Worm (Caenorhabditis elegans) whole organism, late embryonic: ENCODE data around the gene atg-13.

Source experiments
- C08G9.2 ChIP-seq: sonication (generic microtip); optimal IDR thresholded peaks from 2 replicates; lab custom pipeline; 2016; ENCODE audit warnings: mild to moderate bottlenecking, missing genetic modification characterization, moderate library complexity, missing compliant biosample characterization
- F13H6.1 ChIP-seq: sonication (generic microtip); optimal IDR thresholded peaks from 2 replicates; lab custom pipeline; 2016; ENCODE audit warnings: missing genetic modification characterization, missing compliant biosample characterization
- K09A11.1 ChIP-seq: sonication (generic microtip); optimal IDR thresholded peaks from 2 replicates; lab custom pipeline; 2017; ENCODE audit warnings: antibody characterized with exemption, mild to moderate bottlenecking, missing genetic modification characterization, missing compliant biosample characterization; ENCODE audit not compliant: insufficient read depth
- T23F11.4 ChIP-seq: fragments of 200-800 bp; sonication (Bioruptor generic); optimal IDR thresholded peaks from 2 replicates; lab custom pipeline; 2018; ENCODE audit warnings: mild to moderate bottlenecking, missing genetic modification characterization, missing compliant biosample characterization
- ceh-14 ChIP-seq: sonication (generic microtip); optimal IDR thresholded peaks from 2 replicates; lab custom pipeline; 2016; ENCODE audit warnings: missing genotype, missing genetic modification characterization, missing compliant biosample characterization
- ceh-19 ChIP-seq: fragments of 200-800 bp; sonication (Bioruptor generic); optimal IDR thresholded peaks from 2 replicates; lab custom pipeline; 2018; ENCODE audit warnings: mild to moderate bottlenecking, missing genetic modification characterization, missing compliant biosample characterization
- ceh-2 ChIP-seq: sonication (generic microtip); optimal IDR thresholded peaks from 2 replicates; lab custom pipeline; 2016; ENCODE audit warnings: missing genotype, missing genetic modification characterization, missing compliant biosample characterization
- ceh-24 ChIP-seq: sonication (generic microtip); optimal IDR thresholded peaks from 2 replicates; lab custom pipeline; 2016; ENCODE audit warnings: mild to moderate bottlenecking, missing genetic modification characterization, missing compliant biosample characterization
- ceh-30 ChIP-seq: fragments of 150-350 bp; optimal IDR thresholded peaks from 2 replicates; lab custom pipeline; 2014; ENCODE audit warnings: missing biosample characterization, missing genetic modification characterization
- ceh-31 ChIP-seq: sonication (generic microtip); optimal IDR thresholded peaks from 2 replicates; lab custom pipeline; 2016; ENCODE audit warnings: missing genetic modification characterization, missing compliant biosample characterization
- ceh-34 ChIP-seq: sonication (generic microtip); optimal IDR thresholded peaks from 2 replicates; lab custom pipeline; 2016; ENCODE audit warnings: mild to moderate bottlenecking, missing genetic modification characterization, missing compliant biosample characterization
- ceh-45 ChIP-seq: fragments of 200-800 bp; sonication (Bioruptor generic); IDR thresholded peaks from 2 replicates; pipeline ENCODE4 v1.3.6; 2022; ENCODE audit warnings: missing genetic modification reagents, missing genetic modification characterization, missing compliant biosample characterization
- dmd-4 ChIP-seq: sonication (generic microtip); optimal IDR thresholded peaks from 2 replicates; lab custom pipeline; 2016; ENCODE audit warnings: borderline replicate concordance, missing genetic modification characterization, missing compliant biosample characterization
- dve-1 ChIP-seq: sonication (generic microtip); optimal IDR thresholded peaks from 2 replicates; lab custom pipeline; 2017; ENCODE audit warnings: antibody characterized with exemption, mild to moderate bottlenecking, missing genetic modification characterization, missing compliant biosample characterization
- elt-2 ChIP-seq: sonication (generic microtip); optimal IDR thresholded peaks from 2 replicates; lab custom pipeline; 2016; ENCODE audit warnings: missing genetic modification reagents, missing genetic modification characterization, missing compliant biosample characterization
- elt-4 ChIP-seq: sonication (generic microtip); optimal IDR thresholded peaks from 2 replicates; lab custom pipeline; 2016; ENCODE audit warnings: missing genetic modification characterization, missing compliant biosample characterization
- ets-4 ChIP-seq: sonication (generic microtip); optimal IDR thresholded peaks from 2 replicates; lab custom pipeline; 2016; ENCODE audit warnings: missing genetic modification characterization, missing compliant biosample characterization
- eyg-1 ChIP-seq: sonication (generic microtip); optimal IDR thresholded peaks from 2 replicates; lab custom pipeline; 2016; ENCODE audit warnings: missing genotype, missing genetic modification characterization, missing compliant biosample characterization
- fax-1 ChIP-seq: sonication (generic microtip); optimal IDR thresholded peaks from 2 replicates; lab custom pipeline; 2016; ENCODE audit warnings: missing genotype, missing genetic modification characterization, missing compliant biosample characterization
- fkh-10 ChIP-seq: fragments of 150-350 bp; optimal IDR thresholded peaks from 2 replicates; lab custom pipeline; 2014; ENCODE audit warnings: missing biosample characterization, missing genetic modification reagents, missing genetic modification characterization
- fkh-6 ChIP-seq: sonication (generic microtip); optimal IDR thresholded peaks from 2 replicates; lab custom pipeline; 2016; ENCODE audit warnings: missing genetic modification characterization, missing compliant biosample characterization
- gmeb-2 ChIP-seq: sonication (generic microtip); optimal IDR thresholded peaks from 2 replicates; lab custom pipeline; 2016; ENCODE audit warnings: missing genetic modification characterization, inconsistent platforms, missing compliant biosample characterization
- hlh-15 ChIP-seq: sonication (generic microtip); optimal IDR thresholded peaks from 2 replicates; lab custom pipeline; 2016; ENCODE audit warnings: missing genetic modification characterization, missing compliant biosample characterization
- hlh-30 ChIP-seq: sonication (generic microtip); optimal IDR thresholded peaks from 2 replicates; lab custom pipeline; 2017; ENCODE audit warnings: antibody characterized with exemption, missing genetic modification characterization, missing compliant biosample characterization; ENCODE audit not compliant: insufficient read depth
- hlh-6 ChIP-seq: sonication (generic microtip); optimal IDR thresholded peaks from 2 replicates; lab custom pipeline; 2016; ENCODE audit warnings: missing genotype, missing genetic modification characterization, missing compliant biosample characterization
- lim-6 ChIP-seq: sonication (generic microtip); optimal IDR thresholded peaks from 2 replicates; lab custom pipeline; 2016; ENCODE audit warnings: missing genetic modification characterization, missing compliant biosample characterization
- lin-11 ChIP-seq: fragments of 200-800 bp; sonication (Bioruptor generic); optimal IDR thresholded peaks from 2 replicates; lab custom pipeline; 2018; ENCODE audit warnings: mild to moderate bottlenecking, missing genetic modification characterization, missing compliant biosample characterization
- madf-2 ChIP-seq: sonication (generic microtip); optimal IDR thresholded peaks from 2 replicates; lab custom pipeline; 2017; ENCODE audit warnings: missing genetic modification characterization, missing compliant biosample characterization
- mec-3 ChIP-seq: sonication (generic microtip); optimal IDR thresholded peaks from 2 replicates; lab custom pipeline; 2016; ENCODE audit warnings: borderline replicate concordance, missing genetic modification characterization, missing compliant biosample characterization
- nfya-1 ChIP-seq: sonication (generic microtip); optimal IDR thresholded peaks from 2 replicates; lab custom pipeline; 2017; ENCODE audit warnings: missing genetic modification characterization, mild to moderate bottlenecking, missing compliant biosample characterization, antibody characterized with exemption, moderate library complexity
- nhr-11 ChIP-seq: fragments of 150-350 bp; optimal IDR thresholded peaks from 2 replicates; lab custom pipeline; 2014; ENCODE audit warnings: missing biosample characterization, missing genetic modification characterization
- nhr-232 ChIP-seq: sonication (generic microtip); optimal IDR thresholded peaks from 2 replicates; lab custom pipeline; 2016; ENCODE audit warnings: missing genetic modification characterization, missing compliant biosample characterization
- npax-4 ChIP-seq: sonication (generic microtip); optimal IDR thresholded peaks from 2 replicates; lab custom pipeline; 2016; ENCODE audit warnings: missing genetic modification characterization, missing compliant biosample characterization
- odd-2 ChIP-seq: sonication (generic microtip); optimal IDR thresholded peaks from 2 replicates; lab custom pipeline; 2017; ENCODE audit warnings: antibody characterized with exemption, mild to moderate bottlenecking, missing genetic modification characterization, missing compliant biosample characterization
- pag-3 ChIP-seq: sonication (generic microtip); optimal IDR thresholded peaks from 2 replicates; lab custom pipeline; 2016; ENCODE audit warnings: missing compliant biosample characterization, missing genetic modification characterization, borderline replicate concordance
- pax-1 ChIP-seq: fragments of 150-350 bp; optimal IDR thresholded peaks from 2 replicates; lab custom pipeline; 2014; ENCODE audit warnings: missing biosample characterization, missing genetic modification characterization
- pha-4 ChIP-seq: fragments of 150-350 bp; optimal IDR thresholded peaks from 2 replicates; lab custom pipeline; 2018; ENCODE audit warnings: missing biosample characterization, missing genetic modification reagents, missing genetic modification characterization
- pqm-1 ChIP-seq: sonication (generic microtip); optimal IDR thresholded peaks from 2 replicates; lab custom pipeline; 2016; ENCODE audit warnings: missing genetic modification characterization, missing compliant biosample characterization
- ref-2 ChIP-seq: sonication (generic microtip); optimal IDR thresholded peaks from 2 replicates; lab custom pipeline; 2016; ENCODE audit warnings: missing genetic modification characterization, missing compliant biosample characterization
- rnt-1 ChIP-seq: sonication (generic microtip); optimal IDR thresholded peaks from 2 replicates; lab custom pipeline; 2016; ENCODE audit warnings: missing genetic modification characterization, missing compliant biosample characterization
- sdc-2 ChIP-seq: sonication (generic microtip); optimal IDR thresholded peaks from 2 replicates; lab custom pipeline; 2016; ENCODE audit warnings: missing genotype, missing genetic modification characterization, missing compliant biosample characterization
- sox-2 ChIP-seq: fragments of 200-800 bp; sonication (Bioruptor generic); IDR thresholded peaks from 2 replicates; pipeline ENCODE4 v1.3.6; 2022; ENCODE audit warnings: missing genetic modification reagents, missing genetic modification characterization, missing compliant biosample characterization
- sox-4 ChIP-seq: sonication (generic microtip); optimal IDR thresholded peaks from 2 replicates; lab custom pipeline; 2017; ENCODE audit warnings: mild to moderate bottlenecking, missing genetic modification characterization, inconsistent platforms, missing compliant biosample characterization
- tbx-2 ChIP-seq: sonication (generic microtip); optimal IDR thresholded peaks from 2 replicates; lab custom pipeline; 2016; ENCODE audit warnings: missing genetic modification characterization, missing compliant biosample characterization
- tbx-7 ChIP-seq: sonication (generic microtip); optimal IDR thresholded peaks from 2 replicates; lab custom pipeline; 2016; ENCODE audit warnings: missing genotype, missing genetic modification characterization, missing compliant biosample characterization
- unc-3 ChIP-seq, 2 experiments: fragments of 200-800 bp in 1 of 2; sonication (Bioruptor generic) in 1 of 2; sonication (generic microtip) in 1 of 2; conservative IDR thresholded peaks in 1 of 2; optimal IDR thresholded peaks in 1 of 2; 2 replicates each; pipeline versions ENCODE4 v1.3.6 to Lab custom; 2016 to 2022; ENCODE audit warnings: missing compliant biosample characterization in 2 of 2, missing genetic modification characterization in 2 of 2, missing genetic modification reagents in 1 of 2
- unc-42 ChIP-seq: sonication (generic microtip); optimal IDR thresholded peaks from 2 replicates; lab custom pipeline; 2016; ENCODE audit warnings: missing genotype, missing genetic modification characterization, missing compliant biosample characterization
- unc-55 ChIP-seq: sonication (generic microtip); optimal IDR thresholded peaks from 2 replicates; lab custom pipeline; 2017; ENCODE audit warnings: missing biosample characterization, missing genetic modification reagents, missing genetic modification characterization
- ztf-16 ChIP-seq: sonication (generic microtip); optimal IDR thresholded peaks from 2 replicates; lab custom pipeline; 2017; ENCODE audit warnings: missing genetic modification characterization, missing compliant biosample characterization

The atg-13 gene

DNA sequence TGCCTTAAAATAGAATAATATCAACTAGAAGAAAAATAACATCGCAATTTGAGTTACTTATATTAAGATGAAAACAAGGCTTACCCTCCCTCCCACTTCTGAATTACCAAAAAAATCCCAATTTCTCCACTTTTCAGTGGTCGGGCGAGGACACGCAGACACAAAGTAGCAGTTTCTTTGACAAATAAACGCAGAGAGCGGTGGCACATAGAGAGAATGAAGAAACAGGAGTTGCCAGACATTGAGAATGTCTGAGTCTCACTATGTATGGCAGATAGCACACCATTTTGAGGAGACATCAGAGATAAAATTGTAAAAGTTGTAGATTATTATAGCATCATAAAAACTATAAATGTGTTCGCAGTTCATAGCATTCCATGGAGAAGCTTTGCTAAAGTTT is 32.8 kb downstream of the atg-13 start:
- TF ChIP-seq T23F11.4 (no peak), ref-2 (no peak), elt-2 (tag; lab: Kevin White, UChicago) (peak; percentile 18), nfya-1 (tag; lab: Kevin White, UChicago) (peak; percentile 63), lin-11 (no peak), ztf-16 (tag; lab: Kevin White, UChicago) (no peak), nhr-232 (tag; lab: Kevin White, UChicago) (no peak), fkh-10 (GFP tag; lab: Kevin White, UChicago) (no peak), nhr-11 (tag; lab: Kevin White, UChicago) (no peak), mec-3 (no peak), eyg-1 (tag; lab: Kevin White, UChicago) (no peak), ets-4 (tag; lab: Kevin White, UChicago) (no peak), ceh-19 (GFP tag; lab: Kevin White, UChicago) (no peak), dmd-4 (tag; lab: Kevin White, UChicago) (no peak), hlh-15 (tag; lab: Kevin White, UChicago) (no peak), hlh-30 (no peak), npax-4 (tag; lab: Kevin White, UChicago) (no peak), ceh-45 (GFP tag; lab: Robert Waterston, UW) (no peak), madf-2 (no peak), lim-6 (no peak), pqm-1 (tag; lab: Kevin White, UChicago) (no peak), C08G9.2 (tag; lab: Kevin White, UChicago) (no peak), elt-4 (tag; lab: Kevin White, UChicago) (no peak), tbx-2 (tag; lab: Kevin White, UChicago) (peak; percentile 30), sdc-2 (tag; lab: Kevin White, UChicago) (no peak), sox-4 (tag; lab: Kevin White, UChicago) (no peak), pag-3 (tag; lab: Kevin White, UChicago) (no peak), dve-1 (tag; lab: Kevin White, UChicago) (peak; percentile 10), K09A11.1 (tag; lab: Kevin White, UChicago) (no peak), unc-3 (GFP tag; conservative IDR thresholded peaks at IDR 0.05; lab: Robert Waterston, UW) (no peak), unc-3 (tag; optimal IDR thresholded peaks at IDR 0.05; lab: Kevin White, UChicago) (no peak)

DNA sequence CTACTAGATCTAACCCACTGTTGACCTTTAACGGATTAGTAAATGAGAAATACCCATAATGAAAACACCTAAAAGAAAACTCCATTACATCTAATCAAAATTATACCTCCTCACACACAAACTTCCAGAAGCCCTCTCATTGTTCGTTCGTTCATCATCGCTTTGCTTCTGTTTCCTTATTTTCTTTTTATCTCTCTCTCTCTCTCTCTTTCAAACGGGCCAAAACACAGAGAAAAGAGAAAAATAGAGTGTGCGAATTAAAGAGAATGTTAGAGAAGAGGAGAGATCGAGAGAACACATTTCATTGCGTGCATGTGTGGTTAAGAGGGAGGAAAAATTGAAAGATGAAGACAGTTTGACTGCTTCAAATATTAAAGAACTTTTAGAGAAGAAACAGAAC is 33.7 kb downstream of the atg-13 start:
- TF ChIP-seq tbx-2 (tag; lab: Kevin White, UChicago) (peak; percentile 13), eyg-1 (tag; lab: Kevin White, UChicago) (no peak), nfya-1 (tag; lab: Kevin White, UChicago) (peak; percentile 71), ceh-14 (tag; lab: Kevin White, UChicago) (no peak), unc-55 (GFP tag; lab: Kevin White, UChicago) (no peak), pax-1 (tag; lab: Kevin White, UChicago) (peak; percentile 66), lin-11 (no peak), fax-1 (tag; lab: Kevin White, UChicago) (no peak), C08G9.2 (tag; lab: Kevin White, UChicago) (no peak), mec-3 (no peak), sox-2 (GFP tag; lab: Robert Waterston, UW) (peak; percentile 7; the same call in 1 of the 2 replicates), fkh-6 (tag; lab: Kevin White, UChicago) (no peak), ceh-34 (tag; lab: Kevin White, UChicago) (no peak), hlh-15 (tag; lab: Kevin White, UChicago) (no peak), ceh-31 (tag; lab: Kevin White, UChicago) (peak; percentile 46), ets-4 (tag; lab: Kevin White, UChicago) (no peak), unc-42 (tag; lab: Kevin White, UChicago) (peak; percentile 41), hlh-6 (tag; lab: Kevin White, UChicago) (no peak), ceh-24 (tag; lab: Kevin White, UChicago) (no peak), ceh-30 (tag; lab: Kevin White, UChicago) (no peak), ceh-2 (tag; lab: Kevin White, UChicago) (no peak), sox-4 (tag; lab: Kevin White, UChicago) (no peak), npax-4 (tag; lab: Kevin White, UChicago) (no peak), nhr-11 (tag; lab: Kevin White, UChicago) (no peak), rnt-1 (peak; percentile 17), odd-2 (no peak), dmd-4 (tag; lab: Kevin White, UChicago) (no peak), pha-4 (tag; lab: Kevin White, UChicago) (no peak), hlh-30 (no peak), elt-2 (tag; lab: Kevin White, UChicago) (no peak), F13H6.1 (tag; lab: Kevin White, UChicago) (no peak), tbx-7 (tag; lab: Kevin White, UChicago) (no peak), gmeb-2 (no peak), ceh-19 (GFP tag; lab: Kevin White, UChicago) (no peak), nhr-232 (tag; lab: Kevin White, UChicago) (no peak)
